Worm (Caenorhabditis elegans): ENCODE measurements around the gene F59E12.3.

F59E12.3 gene

ce11 chrII:5660736-5661734, 22.9 kb downstream of the F59E12.3 start, which contains the start of the genes ift-43 and mdt-26:
Gene ift-43 (minus strand): TSS chrII:5660786.
Gene mdt-26 (plus strand): TSS chrII:5661181.
- TF ChIP-seq nhr-6 (tag; optimal IDR thresholded peaks at IDR 0.05) (peak; percentile 68), lin-13 (GFP tag; optimal IDR thresholded peaks at IDR 0.05) (peak; percentile 81), peb-1 (tag; optimal IDR thresholded peaks at IDR 0.05) (no peak), unc-62 (GFP tag; optimal IDR thresholded peaks at IDR 0.05) (no peak), nhr-21 (tag; optimal IDR thresholded peaks at IDR 0.05) (peak; percentile 78), nhr-23 (tag; optimal IDR thresholded peaks at IDR 0.05) (no peak), ama-1 (optimal IDR thresholded peaks at IDR 0.05) (peak; percentile 100), crh-2 (tag; optimal IDR thresholded peaks at IDR 0.05) (peak; percentile 80), unc-55 (GFP tag; optimal IDR thresholded peaks at IDR 0.05) (peak; percentile 78), elt-1 (tag; optimal IDR thresholded peaks at IDR 0.05) (no peak), lsy-2 (tag; optimal IDR thresholded peaks at IDR 0.05) (peak; percentile 78 to 88), mbf-1 (tag; optimal IDR thresholded peaks at IDR 0.05) (no peak), nhr-77 (tag; optimal IDR thresholded peaks at IDR 0.05) (no peak), sma-9 (GFP tag; optimal IDR thresholded peaks at IDR 0.05) (peak; percentile 75), sma-9 (tag; optimal IDR thresholded peaks at IDR 0.05) (no peak), nhr-129 (tag; optimal IDR thresholded peaks at IDR 0.05) (peak; percentile 62), lin-11 (tag; optimal IDR thresholded peaks at IDR 0.05) (peak; percentile 89), C34F6.9 (tag; optimal IDR thresholded peaks at IDR 0.05) (peak; percentile 50), nhr-237 (tag; optimal IDR thresholded peaks at IDR 0.05) (peak; percentile 54), nhr-10 (tag; optimal IDR thresholded peaks at IDR 0.05) (peak; percentile 72), ceh-16 (tag; optimal IDR thresholded peaks at IDR 0.05) (peak; percentile 81), ztf-1 (GFP tag; conservative IDR thresholded peaks at IDR 0.05) (no peak), nhr-12 (tag; optimal IDR thresholded peaks at IDR 0.05) (no peak), alr-1 (tag; optimal IDR thresholded peaks at IDR 0.05) (no peak), aly-2 (tag; optimal IDR thresholded peaks at IDR 0.05) (no peak), lin-39 (tag; optimal IDR thresholded peaks at IDR 0.05) (no peak), R02D3.7 (tag; optimal IDR thresholded peaks at IDR 0.05) (no peak), ztf-4 (tag; optimal IDR thresholded peaks at IDR 0.05) (peak; percentile 73), nhr-25 (tag; optimal IDR thresholded peaks at IDR 0.05) (peak; percentile 51), elt-3 (tag; optimal IDR thresholded peaks at IDR 0.05) (no peak), blmp-1 (tag; optimal IDR thresholded peaks at IDR 0.05; ENCODE audit: insufficient read depth) (peak; percentile 20), ceh-82 (tag; optimal IDR thresholded peaks at IDR 0.05) (peak; percentile 9), sem-4 (tag; optimal IDR thresholded peaks at IDR 0.05) (peak; percentile 67), nhr-11 (tag; optimal IDR thresholded peaks at IDR 0.05) (no peak), unc-39 (tag; optimal IDR thresholded peaks at IDR 0.05) (peak; percentile 8), mdl-1 (tag; optimal IDR thresholded peaks at IDR 0.05) (peak; percentile 57 to 73), ZK546.5 (tag; optimal IDR thresholded peaks at IDR 0.05) (peak; percentile 3), snpc-4 (tag; optimal IDR thresholded peaks at IDR 0.05) (no peak), mab-5 (tag; optimal IDR thresholded peaks at IDR 0.05) (peak; percentile 34), dmd-4 (tag; optimal IDR thresholded peaks at IDR 0.05) (no peak), Y55F3AM.14 (GFP tag; optimal IDR thresholded peaks at IDR 0.05) (peak; percentile 6), F13H6.1 (tag; optimal IDR thresholded peaks at IDR 0.05) (peak; percentile 85), fos-1 (tag; optimal IDR thresholded peaks at IDR 0.05) (peak; percentile 53), ztf-11 (tag; optimal IDR thresholded peaks at IDR 0.05) (no peak), zag-1 (tag; optimal IDR thresholded peaks at IDR 0.05) (peak; percentile 61), gmeb-1 (tag; optimal IDR thresholded peaks at IDR 0.05) (peak; percentile 57), skn-1 (tag; optimal IDR thresholded peaks at IDR 0.05) (no peak), egl-27 (tag; optimal IDR thresholded peaks at IDR 0.05) (peak; percentile 81), sma-3 (GFP tag; optimal IDR thresholded peaks at IDR 0.05) (peak; percentile 81)
